Worm (Caenorhabditis elegans) whole organism, L1 larva: ENCODE data around the gene B0457.6.

Source experiments
- F16B12.6 ChIP-seq: fragments of 150-350 bp; optimal IDR thresholded peaks from 2 replicates; lab custom pipeline; 2014; ENCODE audit warnings: missing biosample characterization, missing genetic modification characterization
- Y116A8C.19 ChIP-seq: sonication (generic microtip); optimal IDR thresholded peaks from 2 replicates; lab custom pipeline; 2016; ENCODE audit warnings: missing compliant biosample characterization, missing genetic modification characterization, borderline replicate concordance
- aha-1 ChIP-seq: fragments of 150-350 bp; optimal IDR thresholded peaks from 2 replicates; lab custom pipeline; 2014; ENCODE audit warnings: missing biosample characterization, missing genetic modification characterization
- blmp-1 ChIP-seq: fragments of 150-350 bp; optimal IDR thresholded peaks from 2 replicates; lab custom pipeline; 2014; ENCODE audit warnings: missing biosample characterization, missing genetic modification characterization
- ceh-63 ChIP-seq: fragments of 200-800 bp; sonication (Bioruptor generic); optimal IDR thresholded peaks from 2 replicates; lab custom pipeline; 2018; ENCODE audit warnings: mild to moderate bottlenecking, missing genetic modification characterization, missing compliant biosample characterization
- ces-1 ChIP-seq: fragments of 150-350 bp; optimal IDR thresholded peaks from 2 replicates; lab custom pipeline; 2014; ENCODE audit warnings: missing biosample characterization, missing genetic modification reagents, missing genetic modification characterization
- dpl-1 ChIP-seq, 3 experiments: fragments of 150-350 bp in 2 of 3; sonication (generic microtip) in 1 of 3; optimal IDR thresholded peaks; 2 replicates each; lab custom pipeline; 2014 to 2017; ENCODE audit warnings: missing biosample characterization in 3 of 3, missing genetic modification characterization in 3 of 3, missing genetic modification reagents in 3 of 3
- efl-1 ChIP-seq, 4 experiments: fragments of 150-350 bp; optimal IDR thresholded peaks in 3 of 4; peaks in 1 of 4; 1 replicate in 1 of 4; 2 replicates in 3 of 4; lab custom pipeline; 2014; ENCODE audit warnings: missing biosample characterization in 2 of 4, missing genetic modification characterization in 2 of 4, missing genetic modification reagents in 2 of 4
- egl-27 ChIP-seq, 2 experiments: fragments of 150-350 bp in 1 of 2; sonication (generic microtip); optimal IDR thresholded peaks; 3 replicates each; lab custom pipeline; 2017 to 2018; ENCODE audit warnings: missing biosample characterization in 2 of 2, missing genetic modification characterization in 2 of 2, missing genetic modification reagents in 2 of 2
- elt-2 ChIP-seq: sonication (generic microtip); optimal IDR thresholded peaks from 2 replicates; lab custom pipeline; 2016; ENCODE audit warnings: missing genetic modification characterization, mild to moderate bottlenecking, inconsistent platforms, missing compliant biosample characterization, missing genetic modification reagents
- ets-5 ChIP-seq: fragments of 200-800 bp; sonication (Bioruptor generic); IDR thresholded peaks from 2 replicates; pipeline ENCODE4 v1.3.6; 2022; ENCODE audit warnings: missing genetic modification characterization, missing compliant biosample characterization
- fkh-10 ChIP-seq: sonication (generic microtip); optimal IDR thresholded peaks from 2 replicates; lab custom pipeline; 2017; ENCODE audit warnings: missing biosample characterization, missing genetic modification reagents, missing genetic modification characterization
- fkh-8 ChIP-seq: sonication (generic microtip); optimal IDR thresholded peaks from 2 replicates; lab custom pipeline; 2016; ENCODE audit warnings: mild to moderate bottlenecking, missing genetic modification characterization, missing compliant biosample characterization
- hlh-4 ChIP-seq: sonication (generic microtip); optimal IDR thresholded peaks from 2 replicates; lab custom pipeline; 2016; ENCODE audit warnings: mild to moderate bottlenecking, missing genetic modification characterization, missing compliant biosample characterization
- isw-1 ChIP-seq: fragments of 200-800 bp; sonication (Bioruptor generic); IDR thresholded peaks from 2 replicates; pipeline ENCODE4 v1.3.6; 2022; ENCODE audit warnings: missing genetic modification characterization, missing compliant biosample characterization
- jun-1 ChIP-seq: fragments of 150-350 bp; optimal IDR thresholded peaks from 2 replicates; lab custom pipeline; 2014; ENCODE audit warnings: missing biosample characterization, missing genetic modification reagents, missing genetic modification characterization
- lin-14 ChIP-seq: fragments of 200-800 bp; sonication (Bioruptor generic); optimal IDR thresholded peaks from 2 replicates; lab custom pipeline; 2018; ENCODE audit warnings: mild to moderate bottlenecking, missing genetic modification characterization, moderate library complexity, missing compliant biosample characterization
- lin-39 ChIP-seq: fragments of 150-350 bp; optimal IDR thresholded peaks from 2 replicates; lab custom pipeline; 2014; ENCODE audit warnings: missing biosample characterization, missing genetic modification reagents, missing genetic modification characterization
- lir-3 ChIP-seq: sonication (generic microtip); optimal IDR thresholded peaks from 2 replicates; lab custom pipeline; 2016; ENCODE audit warnings: mild to moderate bottlenecking, missing genetic modification characterization, moderate library complexity, missing compliant biosample characterization; ENCODE audit not compliant: poor library complexity
- mab-9 ChIP-seq: fragments of 200-800 bp; sonication (Bioruptor generic); IDR thresholded peaks from 2 replicates; pipeline ENCODE4 v1.3.6; 2022; ENCODE audit warnings: missing genetic modification reagents, missing genetic modification characterization, missing compliant biosample characterization
- mef-2 ChIP-seq: fragments of 150-350 bp; optimal IDR thresholded peaks from 2 replicates; lab custom pipeline; 2014; ENCODE audit warnings: missing biosample characterization, missing genetic modification characterization
- nhr-28 ChIP-seq: fragments of 150-350 bp; optimal IDR thresholded peaks from 2 replicates; lab custom pipeline; 2014; ENCODE audit warnings: missing biosample characterization, missing genetic modification characterization
- nhr-71 ChIP-seq: sonication (generic microtip); optimal IDR thresholded peaks from 2 replicates; lab custom pipeline; 2016; ENCODE audit warnings: mild to moderate bottlenecking, missing genetic modification characterization, moderate library complexity, missing compliant biosample characterization
- nhr-76 ChIP-seq: sonication (generic microtip); optimal IDR thresholded peaks from 2 replicates; lab custom pipeline; 2017; ENCODE audit warnings: missing biosample characterization, missing genetic modification characterization
- nhr-84 ChIP-seq: sonication (generic microtip); optimal IDR thresholded peaks from 2 replicates; lab custom pipeline; 2017; ENCODE audit warnings: missing biosample characterization, missing genetic modification characterization
- nhr-85 ChIP-seq: sonication (generic microtip); peaks from one replicate; lab custom pipeline; 2016; ENCODE audit warnings: missing genetic modification characterization, inconsistent platforms, missing compliant biosample characterization
- pag-3 ChIP-seq: sonication (generic microtip); optimal IDR thresholded peaks from 2 replicates; lab custom pipeline; 2017; ENCODE audit warnings: missing genetic modification characterization, mild to moderate bottlenecking, missing compliant biosample characterization, antibody characterized with exemption, borderline replicate concordance; ENCODE audit not compliant: insufficient read depth
- rnt-1 ChIP-seq: sonication (generic microtip); optimal IDR thresholded peaks from 2 replicates; lab custom pipeline; 2016; ENCODE audit warnings: mild to moderate bottlenecking, missing genetic modification characterization, moderate library complexity, missing compliant biosample characterization
- skn-1 ChIP-seq: fragments of 150-350 bp; optimal IDR thresholded peaks from 2 replicates; lab custom pipeline; 2014; ENCODE audit warnings: missing biosample characterization, missing genetic modification characterization
- snpc-4 ChIP-seq: fragments of 150-350 bp; optimal IDR thresholded peaks from 2 replicates; lab custom pipeline; 2014; ENCODE audit warnings: missing biosample characterization, missing genetic modification characterization
- snu-23 ChIP-seq: sonication (generic microtip); optimal IDR thresholded peaks from 2 replicates; lab custom pipeline; 2016; ENCODE audit warnings: missing genetic modification characterization, missing compliant biosample characterization
- sup-37 ChIP-seq: fragments of 200-800 bp; sonication (Bioruptor generic); optimal IDR thresholded peaks from 2 replicates; lab custom pipeline; 2018; ENCODE audit warnings: mild to moderate bottlenecking, missing genetic modification characterization, missing compliant biosample characterization
- unc-62 ChIP-seq: fragments of 150-350 bp; optimal IDR thresholded peaks from 2 replicates; lab custom pipeline; 2014; ENCODE audit warnings: missing biosample characterization, missing genetic modification reagents, missing genetic modification characterization
- unc-98 ChIP-seq: fragments of 200-800 bp; sonication (Bioruptor generic); IDR thresholded peaks from 2 replicates; pipeline ENCODE4 v1.3.6; 2022; ENCODE audit warnings: missing genetic modification characterization, missing compliant biosample characterization
- zip-4 ChIP-seq: fragments of 200-800 bp; sonication (Bioruptor generic); optimal IDR thresholded peaks from 2 replicates; lab custom pipeline; 2018; ENCODE audit warnings: mild to moderate bottlenecking, missing genetic modification characterization, moderate library complexity, missing compliant biosample characterization
- ztf-4 ChIP-seq: fragments of 150-350 bp; optimal IDR thresholded peaks from 2 replicates; lab custom pipeline; 2014; ENCODE audit warnings: missing biosample characterization, missing genetic modification characterization

B0457.6 gene

ce11 chrII:8922140-8922539 lies at the start of gene B0457.6:
TSS of gene B0457.6 (plus strand) at chrII:8922423.
- peak; percentile 35 for TF ChIP-seq elt-2
- TF ChIP-seq lin-14 (GFP tag; lab: Kevin White, UChicago), result peak; percentile 6
- TF ChIP-seq snpc-4 (tag; lab: Kevin White, UChicago), result no peak

- TF ChIP-seq aha-1 (tag; lab: Kevin White, UChicago), result no peak
- TF ChIP-seq nhr-71 (tag; lab: Kevin White, UChicago), result no peak
- no peak for TF ChIP-seq mef-2
- peak; percentile 12 for TF ChIP-seq rnt-1 (tag; lab: Kevin White, UChicago)
- TF ChIP-seq unc-62, result no peak
- no peak for TF ChIP-seq F16B12.6 (tag; lab: Kevin White, UChicago)
These were observed 48.4 kb upstream of the B0457.6 start, which contains the start of gene T07D4.2 for ce11 chrII:8873842-8874241. TSS of gene T07D4.2 (minus strand) at chrII:8873942.

DNA sequence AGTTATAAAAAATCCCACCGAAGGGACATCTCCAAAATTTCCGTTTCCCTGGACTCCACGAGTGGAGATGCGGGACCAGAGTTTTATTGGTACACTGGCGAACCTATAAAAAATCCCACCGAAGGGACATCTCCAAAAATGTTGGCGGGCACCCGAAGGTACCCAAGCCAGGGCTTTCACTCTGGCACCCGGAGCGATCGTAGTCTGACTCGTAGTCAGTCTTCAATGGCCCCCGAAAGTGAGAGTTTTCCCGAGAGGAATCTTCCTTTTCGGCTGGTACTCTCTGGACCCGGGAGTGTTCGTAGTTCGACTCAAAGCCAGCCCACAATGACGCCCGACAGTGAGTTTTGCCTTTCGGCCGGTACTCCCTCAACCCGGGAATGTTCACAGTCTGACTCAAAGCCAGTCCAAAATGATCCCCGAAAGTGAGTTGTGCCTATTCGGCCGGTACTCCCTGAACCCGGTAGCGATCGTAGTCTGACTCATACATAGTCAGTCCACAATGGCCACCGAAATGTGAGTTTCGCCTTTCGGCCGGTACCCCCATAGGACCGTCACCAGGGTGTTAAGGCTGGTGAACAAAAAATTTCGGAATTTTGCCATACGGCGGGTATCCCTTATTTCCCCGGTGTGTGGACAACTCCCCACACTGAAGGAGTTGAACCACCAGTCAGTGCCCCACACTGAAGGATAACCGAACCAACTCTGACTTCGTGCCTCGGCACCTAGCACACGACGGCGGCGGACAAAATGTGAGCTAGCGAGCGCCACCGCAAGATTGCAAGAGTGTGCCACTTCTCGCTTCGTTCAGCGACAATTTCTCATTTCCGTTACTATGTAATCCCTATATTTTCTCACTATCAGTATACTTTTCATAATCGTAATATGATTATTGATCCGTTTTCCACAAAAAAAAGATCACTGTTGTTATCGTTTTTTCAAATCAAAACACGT lies 44.9 kb upstream of the B0457.6 start:
- TF ChIP-seq aha-1 (tag; lab: Kevin White, UChicago), result no peak
- TF ChIP-seq snu-23 (GFP tag; lab: Kevin White, UChicago), result no peak
- TF ChIP-seq mab-9 (GFP tag; lab: Robert Waterston, UW), result no peak
- peak; percentile 85 for TF ChIP-seq snpc-4 (tag; lab: Kevin White, UChicago)
- TF ChIP-seq rnt-1 (tag; lab: Kevin White, UChicago), result peak; percentile 64
- TF ChIP-seq egl-27 (tag; optimal IDR thresholded peaks at IDR 0.05; lab: Kevin White, UChicago), result no peak
- no peak for TF ChIP-seq sup-37 (GFP tag; lab: Kevin White, UChicago)
- no peak for TF ChIP-seq efl-1 (optimal IDR thresholded peaks at IDR 0.05; lab: Kevin White, UChicago)
- TF ChIP-seq efl-1 (GFP tag; optimal IDR thresholded peaks at IDR 0.05 in 1 of 2; lab: Kevin White, UChicago), result peak in 1 of 2 experiments; percentile 35
- TF ChIP-seq nhr-85 (tag; lab: Kevin White, UChicago), result peak; percentile 8

ce11 chrII:8878528-8878927 lies 43.7 kb upstream of the B0457.6 start:
- TF ChIP-seq elt-2, result no peak
- TF ChIP-seq unc-98, result no peak
- no peak for TF ChIP-seq pag-3
- no peak for TF ChIP-seq snu-23 (GFP tag; lab: Kevin White, UChicago)
- TF ChIP-seq egl-27 (tag; optimal IDR thresholded peaks at IDR 0.05; lab: Kevin White, UChicago), result no peak
- TF ChIP-seq F16B12.6 (tag; lab: Kevin White, UChicago), result no peak
- TF ChIP-seq dpl-1 (GFP tag; optimal IDR thresholded peaks at IDR 0.05; lab: Kevin White, UChicago), result no peak
- no peak for TF ChIP-seq nhr-84 (tag; lab: Kevin White, UChicago)

ce11 chrII:8883559-8883958 lies 38.7 kb upstream of the B0457.6 start, which contains the start of gene rha-1:
TSS of gene rha-1 (minus strand) at chrII:8883659.
- TF ChIP-seq ceh-63 (GFP tag; lab: Kevin White, UChicago) (no peak), nhr-76 (tag; lab: Kevin White, UChicago) (no peak), efl-1 (optimal IDR thresholded peaks at IDR 0.05; lab: Kevin White, UChicago) (no peak), efl-1 (GFP tag; optimal IDR thresholded peaks at IDR 0.05 in 1 of 2; lab: Kevin White, UChicago) (no peak), lin-39 (tag; lab: Kevin White, UChicago) (no peak), nhr-28 (tag; lab: Kevin White, UChicago) (no peak), fkh-8 (tag; lab: Kevin White, UChicago) (no peak), blmp-1 (tag; lab: Kevin White, UChicago) (no peak), unc-98 (no peak), jun-1 (tag; lab: Kevin White, UChicago) (no peak), fkh-10 (GFP tag; lab: Kevin White, UChicago) (no peak), isw-1 (GFP tag; lab: Robert Waterston, UW) (no peak), ces-1 (GFP tag; lab: Kevin White, UChicago) (no peak), zip-4 (no peak), hlh-4 (tag; lab: Kevin White, UChicago) (no peak), ztf-4 (tag; lab: Kevin White, UChicago) (no peak), egl-27 (tag; optimal IDR thresholded peaks at IDR 0.05; lab: Kevin White, UChicago) (no peak), Y116A8C.19 (tag; lab: Kevin White, UChicago) (no peak), skn-1 (tag; lab: Kevin White, UChicago) (no peak), ets-5 (GFP tag; lab: Robert Waterston, UW) (no peak), lir-3 (tag; lab: Kevin White, UChicago) (no peak)
